Fruit fly (Drosophila melanogaster): ENCODE measurements around the gene CG4161.

CG4161 gene

DNA sequence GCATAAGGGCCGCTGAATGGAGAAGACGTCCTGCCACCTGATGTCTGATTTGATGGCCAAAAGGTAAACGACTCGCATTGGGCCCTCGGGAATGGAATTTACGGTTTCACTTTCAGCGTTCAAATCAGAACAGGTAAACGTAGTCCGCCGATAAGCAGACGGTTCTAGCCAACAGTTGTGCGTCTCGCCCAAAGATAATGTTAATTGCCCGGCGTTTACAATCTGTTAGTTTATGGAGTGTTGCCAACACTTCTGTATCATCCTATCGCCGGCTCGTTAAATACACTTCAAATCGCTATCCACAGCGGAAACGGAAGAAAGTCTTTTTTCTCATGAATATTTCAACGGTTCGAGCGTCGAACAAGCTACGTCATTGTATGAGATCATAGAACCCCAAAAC lies 38.5 kb downstream of the CG4161 start:
- TF ChIP-seq usp (GFP tag; optimal IDR thresholded peaks at IDR 0.05): no peak
- TF ChIP-seq EcR (GFP tag; optimal IDR thresholded peaks at IDR 0.05): no peak
- TF ChIP-seq psq (optimal IDR thresholded peaks at IDR 0.05): no peak
- no peak for TF ChIP-seq Dll (optimal IDR thresholded peaks at IDR 0.05)
- no peak for TF ChIP-seq pan (optimal IDR thresholded peaks at IDR 0.05)
- TF ChIP-seq CG8478 (optimal IDR thresholded peaks at IDR 0.05): no peak

- TF ChIP-seq usp (GFP tag; optimal IDR thresholded peaks at IDR 0.05): no peak
- TF ChIP-seq EcR (GFP tag; optimal IDR thresholded peaks at IDR 0.05): no peak
- TF ChIP-seq psq (optimal IDR thresholded peaks at IDR 0.05): no peak
- TF ChIP-seq Dll (optimal IDR thresholded peaks at IDR 0.05): no peak
- no peak for TF ChIP-seq CG8478 (optimal IDR thresholded peaks at IDR 0.05)
- no peak for TF ChIP-seq pan (optimal IDR thresholded peaks at IDR 0.05)
Measured at dm6 chr2L:15474402-15474801, 41.3 kb downstream of the CG4161 start.

dm6 chr2L:15474911-15475310 lies 41.8 kb downstream of the CG4161 start:
- TF ChIP-seq psq (optimal IDR thresholded peaks at IDR 0.05) (no peak), EcR (GFP tag; optimal IDR thresholded peaks at IDR 0.05) (no peak), CG8478 (optimal IDR thresholded peaks at IDR 0.05) (no peak), usp (GFP tag; optimal IDR thresholded peaks at IDR 0.05) (no peak), pan (optimal IDR thresholded peaks at IDR 0.05) (no peak), Dll (optimal IDR thresholded peaks at IDR 0.05) (no peak)

- TF ChIP-seq CG8478 (optimal IDR thresholded peaks at IDR 0.05): no peak
- no peak for TF ChIP-seq pan (optimal IDR thresholded peaks at IDR 0.05)
- no peak for TF ChIP-seq Dll (optimal IDR thresholded peaks at IDR 0.05)
- TF ChIP-seq usp (GFP tag; optimal IDR thresholded peaks at IDR 0.05): no peak
- no peak for TF ChIP-seq EcR (GFP tag; optimal IDR thresholded peaks at IDR 0.05)
- no peak for TF ChIP-seq psq (optimal IDR thresholded peaks at IDR 0.05)
Measured at dm6 chr2L:15478159-15478591, 45.1 kb downstream of the CG4161 start, which contains the start of gene sna. Gene sna (minus strand): TSS chr2L:15478260.

dm6 chr2L:15479670-15480197 lies 46.6 kb downstream of the CG4161 start:
- TF ChIP-seq Dll (optimal IDR thresholded peaks at IDR 0.05) (no peak), CG8478 (optimal IDR thresholded peaks at IDR 0.05) (no peak), usp (GFP tag; optimal IDR thresholded peaks at IDR 0.05) (no peak), EcR (GFP tag; optimal IDR thresholded peaks at IDR 0.05) (no peak), pan (optimal IDR thresholded peaks at IDR 0.05) (no peak), psq (optimal IDR thresholded peaks at IDR 0.05) (no peak)

DNA sequence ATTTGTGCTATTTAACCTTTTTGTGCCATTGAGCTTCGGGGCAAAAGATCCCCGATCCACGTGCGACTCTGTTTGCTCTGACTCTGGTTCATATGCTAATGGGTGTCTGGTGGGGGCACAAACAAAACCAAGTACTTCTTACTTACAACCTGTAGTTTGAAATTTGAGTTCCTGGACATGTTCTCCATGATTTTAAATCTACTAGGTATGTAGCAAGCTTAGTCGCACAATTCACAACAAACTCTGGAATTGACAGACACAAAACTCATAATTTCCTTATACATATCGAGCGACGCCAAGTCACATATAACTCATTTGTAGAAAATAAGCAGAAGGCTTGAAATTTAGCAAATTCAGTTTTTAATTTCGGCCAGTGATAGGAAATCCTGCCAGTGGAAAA lies 51.3 kb downstream of the CG4161 start, which contains the start of gene Tim17b2:
Tim17b2 (plus strand) TSS at position 301 of the 400 bp plus-strand sequence.
- TF ChIP-seq pan (optimal IDR thresholded peaks at IDR 0.05) (no peak), EcR (GFP tag; optimal IDR thresholded peaks at IDR 0.05) (no peak), usp (GFP tag; optimal IDR thresholded peaks at IDR 0.05) (no peak), Dll (optimal IDR thresholded peaks at IDR 0.05) (no peak), psq (optimal IDR thresholded peaks at IDR 0.05) (no peak), CG8478 (optimal IDR thresholded peaks at IDR 0.05) (no peak)

Measured in whole organism.